Worm (Caenorhabditis elegans) whole organism, L4/young adult: Measurements from ENCODE around the gene ify-1.

Experiments
- W03F9.2 ChIP-seq: fragments of 150-350 bp; optimal IDR thresholded peaks from 2 replicates; lab custom pipeline; 2014; ENCODE audit warnings: missing biosample characterization, missing genetic modification characterization
- him-1 ChIP-seq: sonication (generic microtip); optimal IDR thresholded peaks from 2 replicates; lab custom pipeline; 2016; ENCODE audit warnings: missing genotype, missing genetic modification reagents, missing genetic modification characterization, missing compliant biosample characterization

DNA sequence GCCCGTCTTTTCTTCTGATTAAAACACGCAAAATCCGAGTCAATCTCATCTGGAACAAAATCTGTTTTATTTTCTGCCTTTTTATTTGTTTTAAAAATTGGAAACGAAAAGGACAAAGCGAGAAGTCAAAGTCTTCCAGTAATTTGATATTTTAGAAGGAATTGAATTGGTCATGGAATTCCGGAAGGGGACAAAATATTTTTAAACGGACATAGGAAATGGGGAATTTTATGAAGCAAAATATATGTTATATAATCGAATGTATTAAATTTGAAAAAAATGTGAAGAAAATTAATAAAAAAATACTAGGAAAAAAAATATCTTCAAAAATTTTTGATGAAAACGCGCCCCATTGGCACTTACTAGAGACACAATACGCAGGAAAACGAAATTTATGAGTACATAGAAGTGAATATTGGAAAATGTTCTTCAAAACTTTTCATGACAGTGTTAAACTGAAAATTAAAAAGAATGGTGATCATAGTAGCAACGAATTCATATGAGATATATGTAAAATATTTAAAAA lies 14.3 kb downstream of the ify-1 start, which contains the start of gene F33G12.7:
- TF ChIP-seq W03F9.2: no peak
- TF ChIP-seq him-1 (tag; lab: Kevin White, UChicago): no peak
